Worm (Caenorhabditis elegans) whole organism, L2 larva: Measurements from ENCODE around the gene Y64G10A.7.
A peak's percentile ranks its signal among the peaks of the same experiment; 100 is the strongest.

Experiments
- C34F6.9 ChIP-seq: fragments of 150-350 bp; optimal IDR thresholded peaks from 2 replicates; lab custom pipeline; 2014; ENCODE audit warnings: missing biosample characterization, missing genetic modification characterization
- F13H6.1 ChIP-seq: sonication (generic microtip); optimal IDR thresholded peaks from 2 replicates; lab custom pipeline; 2016; ENCODE audit warnings: missing genetic modification characterization, missing compliant biosample characterization
- Y55F3AM.14 ChIP-seq: fragments of 200-800 bp; sonication (Bioruptor generic); optimal IDR thresholded peaks from 2 replicates; lab custom pipeline; 2018; ENCODE audit warnings: mild to moderate bottlenecking, missing genetic modification characterization, missing compliant biosample characterization
- ZK546.5 ChIP-seq: sonication (generic microtip); optimal IDR thresholded peaks from 2 replicates; lab custom pipeline; 2017; ENCODE audit warnings: missing biosample characterization, missing genetic modification characterization
- alr-1 ChIP-seq: fragments of 150-350 bp; optimal IDR thresholded peaks from 2 replicates; lab custom pipeline; 2014; ENCODE audit warnings: missing biosample characterization, missing genetic modification characterization
- aly-2 ChIP-seq: fragments of 150-350 bp; optimal IDR thresholded peaks from 2 replicates; lab custom pipeline; 2014; ENCODE audit warnings: missing biosample characterization, missing genetic modification characterization
- ama-1 ChIP-seq: fragments of 150-350 bp; optimal IDR thresholded peaks from 2 replicates; lab custom pipeline; 2018; ENCODE audit warnings: inconsistent platforms
- blmp-1 ChIP-seq: sonication (generic microtip); optimal IDR thresholded peaks from 2 replicates; lab custom pipeline; 2017; ENCODE audit warnings: missing genetic modification characterization, mild to moderate bottlenecking, missing compliant biosample characterization, antibody characterized with exemption, moderate library complexity; ENCODE audit not compliant: insufficient read depth
- crh-2 ChIP-seq: sonication (generic microtip); optimal IDR thresholded peaks from 2 replicates; lab custom pipeline; 2017; ENCODE audit warnings: missing biosample characterization, missing genetic modification characterization
- dmd-4 ChIP-seq: sonication (generic microtip); optimal IDR thresholded peaks from 2 replicates; lab custom pipeline; 2017; ENCODE audit warnings: missing biosample characterization, missing genetic modification characterization
- egl-27 ChIP-seq: sonication (generic microtip); optimal IDR thresholded peaks from 3 replicates; lab custom pipeline; 2017; ENCODE audit warnings: missing biosample characterization, missing genetic modification reagents, missing genetic modification characterization
- elt-1 ChIP-seq: fragments of 150-350 bp; optimal IDR thresholded peaks from 2 replicates; lab custom pipeline; 2014; ENCODE audit warnings: missing biosample characterization, missing genetic modification characterization
- fos-1 ChIP-seq: fragments of 150-350 bp; optimal IDR thresholded peaks from 2 replicates; lab custom pipeline; 2014; ENCODE audit warnings: missing biosample characterization, missing genetic modification characterization
- lin-11 ChIP-seq: fragments of 150-350 bp; sonication (generic microtip); optimal IDR thresholded peaks from 2 replicates; lab custom pipeline; 2014; ENCODE audit warnings: missing biosample characterization, missing genetic modification characterization, inconsistent platforms, mixed read lengths
- lin-13 ChIP-seq: fragments of 150-350 bp; optimal IDR thresholded peaks from 2 replicates; lab custom pipeline; 2014; ENCODE audit warnings: missing biosample characterization, missing genetic modification reagents, missing genetic modification characterization
- lin-39 ChIP-seq: fragments of 150-350 bp; optimal IDR thresholded peaks from 2 replicates; lab custom pipeline; 2014; ENCODE audit warnings: missing biosample characterization, missing genetic modification reagents, missing genetic modification characterization
- mab-5 ChIP-seq: fragments of 150-350 bp; optimal IDR thresholded peaks from 2 replicates; lab custom pipeline; 2014; ENCODE audit warnings: missing biosample characterization, missing genetic modification characterization
- mdl-1 ChIP-seq, 2 experiments: fragments of 150-350 bp in 1 of 2; sonication (generic microtip) in 1 of 2; optimal IDR thresholded peaks; 2 replicates each; lab custom pipeline; 2017; ENCODE audit warnings: missing biosample characterization in 2 of 2, missing genetic modification characterization in 2 of 2
- nhr-12 ChIP-seq: fragments of 150-350 bp; optimal IDR thresholded peaks from 2 replicates; lab custom pipeline; 2014; ENCODE audit warnings: missing biosample characterization, missing genetic modification characterization
- nhr-129 ChIP-seq: fragments of 150-350 bp; optimal IDR thresholded peaks from 2 replicates; lab custom pipeline; 2014; ENCODE audit warnings: missing biosample characterization, missing genetic modification characterization
- nhr-21 ChIP-seq: fragments of 150-350 bp; optimal IDR thresholded peaks from 2 replicates; lab custom pipeline; 2014; ENCODE audit warnings: missing biosample characterization, missing genetic modification characterization
- nhr-237 ChIP-seq: fragments of 150-350 bp; optimal IDR thresholded peaks from 2 replicates; lab custom pipeline; 2014; ENCODE audit warnings: missing biosample characterization, missing genetic modification characterization
- nhr-25 ChIP-seq: fragments of 150-350 bp; sonication (generic microtip); optimal IDR thresholded peaks from 3 replicates; lab custom pipeline; 2014; ENCODE audit warnings: missing biosample characterization, missing genetic modification characterization
- nhr-6 ChIP-seq: fragments of 150-350 bp; optimal IDR thresholded peaks from 2 replicates; lab custom pipeline; 2014; ENCODE audit warnings: missing biosample characterization, missing genetic modification characterization
- nhr-77 ChIP-seq: fragments of 150-350 bp; optimal IDR thresholded peaks from 2 replicates; lab custom pipeline; 2014; ENCODE audit warnings: missing biosample characterization, missing genetic modification characterization
- peb-1 ChIP-seq: fragments of 150-350 bp; optimal IDR thresholded peaks from 2 replicates; lab custom pipeline; 2014; ENCODE audit warnings: missing biosample characterization, missing genetic modification characterization
- sem-4 ChIP-seq: fragments of 150-350 bp; optimal IDR thresholded peaks from 2 replicates; lab custom pipeline; 2014; ENCODE audit warnings: missing biosample characterization, missing genetic modification reagents, missing genetic modification characterization
- skn-1 ChIP-seq: sonication (generic microtip); optimal IDR thresholded peaks from 2 replicates; lab custom pipeline; 2017; ENCODE audit warnings: missing biosample characterization, missing genetic modification characterization
- sma-9 ChIP-seq, 2 experiments: fragments of 150-350 bp in 1 of 2; sonication (generic microtip) in 1 of 2; optimal IDR thresholded peaks; 2 replicates each; lab custom pipeline; 2014 to 2016; ENCODE audit warnings: missing genetic modification characterization in 2 of 2, mild to moderate bottlenecking in 1 of 2, missing biosample characterization in 1 of 2, missing compliant biosample characterization in 1 of 2, missing genetic modification reagents in 1 of 2, moderate library complexity in 1 of 2
- snpc-4 ChIP-seq: fragments of 150-350 bp; optimal IDR thresholded peaks from 2 replicates; lab custom pipeline; 2014; ENCODE audit warnings: missing biosample characterization, missing genetic modification characterization
- unc-55 ChIP-seq: fragments of 150-350 bp; sonication (generic microtip); optimal IDR thresholded peaks from 3 replicates; lab custom pipeline; 2014; ENCODE audit warnings: missing biosample characterization, missing genetic modification reagents, missing genetic modification characterization
- unc-62 ChIP-seq: fragments of 150-350 bp; optimal IDR thresholded peaks from 2 replicates; lab custom pipeline; 2014; ENCODE audit warnings: missing biosample characterization, missing genetic modification reagents, missing genetic modification characterization
- ztf-1 ChIP-seq: fragments of 200-800 bp; sonication (Bioruptor generic); conservative IDR thresholded peaks from 2 replicates; pipeline ENCODE4 v1.3.6; 2022; ENCODE audit warnings: missing genetic modification characterization, missing compliant biosample characterization
- ztf-11 ChIP-seq: sonication (generic microtip); optimal IDR thresholded peaks from 2 replicates; lab custom pipeline; 2017; ENCODE audit warnings: missing biosample characterization, missing genetic modification characterization
- ztf-4 ChIP-seq: fragments of 150-350 bp; optimal IDR thresholded peaks from 2 replicates; lab custom pipeline; 2014; ENCODE audit warnings: missing biosample characterization, missing genetic modification characterization

Gene Y64G10A.7

ce11 chrIV:14274834-14275233 lies 16.9 kb upstream of the Y64G10A.7 start:
- TF ChIP-seq nhr-21: peak; percentile 14
- TF ChIP-seq egl-27: no peak

ce11 chrIV:14276160-14276559 lies 15.5 kb upstream of the Y64G10A.7 start, which contains the start of gene ilcr-1:
ilcr-1 (plus strand) TSS chrIV:14276460.
- no peak for TF ChIP-seq snpc-4
- TF ChIP-seq sma-9 (GFP tag; optimal IDR thresholded peaks at IDR 0.05; lab: Kevin White, UChicago): no peak
- TF ChIP-seq sma-9 (tag; optimal IDR thresholded peaks at IDR 0.05; lab: Kevin White, UChicago): no peak
- no peak for TF ChIP-seq nhr-25 (tag; lab: Kevin White, UChicago)
- no peak for TF ChIP-seq egl-27
- no peak for TF ChIP-seq unc-62
- TF ChIP-seq nhr-6 (tag; lab: Kevin White, UChicago): no peak
- TF ChIP-seq mdl-1 (tag; optimal IDR thresholded peaks at IDR 0.05; lab: Kevin White, UChicago): no peak
- TF ChIP-seq mab-5 (tag; lab: Kevin White, UChicago): no peak
- TF ChIP-seq blmp-1 (tag; lab: Kevin White, UChicago): no peak
- no peak for TF ChIP-seq ztf-11 (tag; lab: Kevin White, UChicago)
- no peak for TF ChIP-seq peb-1 (tag; lab: Kevin White, UChicago)
- no peak for TF ChIP-seq F13H6.1 (tag; lab: Kevin White, UChicago)
- TF ChIP-seq fos-1 (tag; lab: Kevin White, UChicago): no peak
- TF ChIP-seq Y55F3AM.14 (GFP tag; lab: Kevin White, UChicago): no peak
- TF ChIP-seq nhr-237 (tag; lab: Kevin White, UChicago): no peak

- no peak for TF ChIP-seq C34F6.9 (tag; lab: Kevin White, UChicago)
- TF ChIP-seq nhr-12 (tag; lab: Kevin White, UChicago): no peak
- TF ChIP-seq nhr-25 (tag; lab: Kevin White, UChicago): no peak
- TF ChIP-seq ztf-4 (tag; lab: Kevin White, UChicago): no peak
- no peak for TF ChIP-seq snpc-4
- TF ChIP-seq blmp-1 (tag; lab: Kevin White, UChicago): no peak
- TF ChIP-seq lin-39 (tag; lab: Kevin White, UChicago): no peak
- no peak for TF ChIP-seq mdl-1 (tag; optimal IDR thresholded peaks at IDR 0.05; lab: Kevin White, UChicago)
- TF ChIP-seq ztf-1 (GFP tag; lab: Robert Waterston, UW): no peak
- TF ChIP-seq elt-1 (tag; lab: Kevin White, UChicago): no peak
- no peak for TF ChIP-seq ztf-11 (tag; lab: Kevin White, UChicago)
- TF ChIP-seq dmd-4: no peak
- no peak for TF ChIP-seq ZK546.5 (tag; lab: Kevin White, UChicago)
- TF ChIP-seq sem-4 (tag; lab: Kevin White, UChicago): no peak
- TF ChIP-seq unc-55 (GFP tag; lab: Kevin White, UChicago): no peak
- TF ChIP-seq nhr-6 (tag; lab: Kevin White, UChicago): no peak
Observed at ce11 chrIV:14276773-14277388, 14.8 kb upstream of the Y64G10A.7 start.

- TF ChIP-seq crh-2 (tag; lab: Kevin White, UChicago) (no peak), lin-11 (tag; lab: Kevin White, UChicago) (no peak), Y55F3AM.14 (GFP tag; lab: Kevin White, UChicago) (no peak), elt-1 (tag; lab: Kevin White, UChicago) (no peak), fos-1 (tag; lab: Kevin White, UChicago) (no peak), alr-1 (tag; lab: Kevin White, UChicago) (no peak), ama-1 (lab: Kevin White, UChicago) (no peak), nhr-129 (tag; lab: Kevin White, UChicago) (no peak)
Observed at ce11 chrIV:14284920-14285319, 6.8 kb upstream of the Y64G10A.7 start.

ce11 chrIV:14295262-14295661 lies 3.6 kb downstream of the Y64G10A.7 start:
- TF ChIP-seq nhr-77 (tag; lab: Kevin White, UChicago) (no peak), lin-13 (GFP tag; lab: Kevin White, UChicago) (no peak), skn-1 (no peak), aly-2 (tag; lab: Kevin White, UChicago) (no peak)
- TF ChIP-seq, all 48 proteins: peak for 0
